Fruit fly (Drosophila melanogaster) whole organism: ENCODE data around the gene CG14837.

ENCODE experiments used
- Dll ChIP-seq: fragments of >200 bp; optimal IDR thresholded peaks from 2 replicates; lab custom pipeline; 2017
- usp ChIP-seq: fragments of >200 bp; optimal IDR thresholded peaks from 2 replicates; lab custom pipeline; 2017; ENCODE audit warnings: missing biosample characterization, missing genetic modification characterization, mixed read lengths

DNA sequence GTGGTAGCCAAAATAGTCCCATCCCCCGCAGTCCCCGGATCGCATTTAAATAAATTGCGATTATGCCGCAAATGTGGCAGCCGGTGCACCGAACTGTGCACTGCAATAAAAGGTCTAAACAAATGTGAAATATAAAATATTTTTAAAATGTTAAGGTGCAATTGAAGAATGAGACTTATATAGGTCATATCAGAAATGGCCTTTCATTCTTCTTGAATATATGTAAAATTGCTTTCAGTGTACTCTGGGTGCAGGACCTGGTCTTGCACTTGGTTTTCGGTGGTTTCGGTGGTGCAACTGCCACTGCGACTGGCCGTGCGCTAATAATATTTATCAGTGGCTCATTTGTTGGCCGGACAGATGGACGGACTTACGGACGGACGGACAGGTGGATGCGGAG lies 38.5 kb upstream of the CG14837 start:
- TF ChIP-seq usp (GFP tag; lab: Kevin White, UChicago) (no peak), Dll (lab: Kevin White, UChicago) (no peak)
